Worm (Caenorhabditis elegans): ENCODE measurements around the gene C34E11.2.

DNA sequence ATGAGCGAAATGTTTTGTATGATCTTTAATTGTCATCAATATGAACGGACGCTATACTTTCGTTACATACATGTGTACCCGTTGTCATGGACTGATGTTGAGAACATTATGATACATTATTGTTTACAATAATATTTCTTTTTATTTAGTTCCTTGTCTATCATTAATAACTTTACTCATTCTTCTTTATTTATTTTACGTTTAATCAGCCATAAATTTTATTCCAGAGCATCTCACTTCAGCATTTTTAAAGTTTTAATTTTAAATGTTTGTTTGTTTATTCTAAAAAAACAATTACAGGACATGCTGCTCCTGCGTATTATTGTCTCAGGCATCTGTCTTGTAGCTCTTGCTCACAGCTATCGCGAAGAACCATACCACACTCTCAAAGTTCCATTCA lies 28.8 kb upstream of the C34E11.2 start, which contains the start of gene F54F7.2:
- no peak for TF ChIP-seq dao-5 (tag; optimal IDR thresholded peaks at IDR 0.05)
- no peak for TF ChIP-seq him-1 (tag; optimal IDR thresholded peaks at IDR 0.05)
- no peak for TF ChIP-seq W03F9.2 (tag; optimal IDR thresholded peaks at IDR 0.05)

All from whole organism, L4/young adult.